Worm (Caenorhabditis elegans): ENCODE results near the gene dnj-1.

dnj-1 gene

ce11 chrIV:11287511-11287910, 11.3 kb upstream of the dnj-1 start, which contains the start of gene F54D1.6:
Gene F54D1.6 (plus strand): TSS chrIV:11287811.
- TF ChIP-seq ceh-83 (GFP tag; optimal IDR thresholded peaks at IDR 0.05) (no peak), ztf-11 (tag; optimal IDR thresholded peaks at IDR 0.05) (no peak), cnd-1 (tag; optimal IDR thresholded peaks at IDR 0.05) (no peak), pha-4 (tag; optimal IDR thresholded peaks at IDR 0.05) (no peak), hlh-1 (tag; optimal IDR thresholded peaks at IDR 0.05) (no peak), ceh-43 (GFP tag; optimal IDR thresholded peaks at IDR 0.05) (no peak), lin-32 (GFP tag; optimal IDR thresholded peaks at IDR 0.05) (no peak), unc-120 (tag; optimal IDR thresholded peaks at IDR 0.05; ENCODE audit: poor library complexity, severe bottlenecking) (no peak), nhr-12 (tag; optimal IDR thresholded peaks at IDR 0.05) (no peak), unc-62 (GFP tag; optimal IDR thresholded peaks at IDR 0.05) (no peak), drap-1 (GFP tag; optimal IDR thresholded peaks at IDR 0.05) (no peak), ceh-39 (tag; optimal IDR thresholded peaks at IDR 0.05) (no peak), lin-13 (tag; optimal IDR thresholded peaks at IDR 0.05) (no peak)

- TF ChIP-seq tbx-8 (GFP tag; optimal IDR thresholded peaks at IDR 0.05) (no peak), ham-2 (GFP tag; optimal IDR thresholded peaks at IDR 0.05) (no peak), unc-62 (GFP tag; optimal IDR thresholded peaks at IDR 0.05) (no peak), flh-1 (GFP tag; optimal IDR thresholded peaks at IDR 0.05) (no peak), lsy-2 (tag; optimal IDR thresholded peaks at IDR 0.05) (no peak), nhr-237 (tag; optimal IDR thresholded peaks at IDR 0.05) (no peak), snpc-4 (tag; optimal IDR thresholded peaks at IDR 0.05) (no peak), lin-32 (GFP tag; optimal IDR thresholded peaks at IDR 0.05) (no peak), hlh-1 (tag; optimal IDR thresholded peaks at IDR 0.05) (no peak), sem-2 (GFP tag; optimal IDR thresholded peaks at IDR 0.05) (no peak), ceh-83 (GFP tag; optimal IDR thresholded peaks at IDR 0.05) (no peak), bed-3 (GFP tag; optimal IDR thresholded peaks at IDR 0.05) (no peak), nhr-2 (tag; optimal IDR thresholded peaks at IDR 0.05) (no peak), elt-1 (tag; optimal IDR thresholded peaks at IDR 0.05; ENCODE audit: borderline replicate concordance, insufficient read depth) (no peak), nhr-12 (tag; optimal IDR thresholded peaks at IDR 0.05) (no peak), cnd-1 (tag; optimal IDR thresholded peaks at IDR 0.05) (no peak), elt-3 (tag; optimal IDR thresholded peaks at IDR 0.05) (no peak), pha-4 (tag; optimal IDR thresholded peaks at IDR 0.05) (no peak), mls-2 (tag; optimal IDR thresholded peaks at IDR 0.05) (no peak)
Observed at ce11 chrIV:11288965-11289364, 9.9 kb upstream of the dnj-1 start.

ce11 chrIV:11296787-11297186, 2.0 kb upstream of the dnj-1 start, which contains the start of gene mttu-1:
Gene mttu-1 (minus strand): TSS chrIV:11296887.
- no peak for TF ChIP-seq lin-13 (tag; optimal IDR thresholded peaks at IDR 0.05)
- TF ChIP-seq lin-32 (GFP tag; optimal IDR thresholded peaks at IDR 0.05) = no peak
- TF ChIP-seq unc-120 (tag; optimal IDR thresholded peaks at IDR 0.05; ENCODE audit: poor library complexity, severe bottlenecking) = no peak
- no peak for TF ChIP-seq sptf-1 (tag; optimal IDR thresholded peaks at IDR 0.05)
- TF ChIP-seq unc-39 (tag; optimal IDR thresholded peaks at IDR 0.05) = no peak
- no peak for TF ChIP-seq ceh-39 (tag; optimal IDR thresholded peaks at IDR 0.05)
- TF ChIP-seq bed-3 (GFP tag; optimal IDR thresholded peaks at IDR 0.05) = no peak
- no peak for TF ChIP-seq elt-1 (tag; optimal IDR thresholded peaks at IDR 0.05; ENCODE audit: borderline replicate concordance, insufficient read depth)
- TF ChIP-seq pha-4 (tag; optimal IDR thresholded peaks at IDR 0.05) = no peak
- no peak for TF ChIP-seq nhr-2 (tag; optimal IDR thresholded peaks at IDR 0.05)
- TF ChIP-seq ceh-43 (GFP tag; optimal IDR thresholded peaks at IDR 0.05) = no peak

ce11 chrIV:11304970-11305369, 6.1 kb downstream of the dnj-1 start:
- TF ChIP-seq snpc-4 (tag; optimal IDR thresholded peaks at IDR 0.05) (no peak), mep-1 (tag; optimal IDR thresholded peaks at IDR 0.05) (no peak), ces-1 (GFP tag; optimal IDR thresholded peaks at IDR 0.05) (no peak), nhr-237 (tag; optimal IDR thresholded peaks at IDR 0.05) (no peak), drap-1 (GFP tag; optimal IDR thresholded peaks at IDR 0.05) (no peak), nhr-76 (tag; optimal IDR thresholded peaks at IDR 0.05) (no peak), lin-32 (GFP tag; optimal IDR thresholded peaks at IDR 0.05) (no peak), unc-39 (tag; optimal IDR thresholded peaks at IDR 0.05) (no peak), hlh-1 (tag; optimal IDR thresholded peaks at IDR 0.05) (no peak), nhr-28 (tag; optimal IDR thresholded peaks at IDR 0.05) (no peak), ztf-11 (tag; optimal IDR thresholded peaks at IDR 0.05) (no peak)

ce11 chrIV:11306548-11306947, 7.7 kb downstream of the dnj-1 start, which contains the start of gene B0035.13:
Gene B0035.13 (minus strand): TSS chrIV:11306720.
- TF ChIP-seq pha-4 (tag; optimal IDR thresholded peaks at IDR 0.05) = no peak
- no peak for TF ChIP-seq nhr-12 (tag; optimal IDR thresholded peaks at IDR 0.05)
- TF ChIP-seq mep-1 (tag; optimal IDR thresholded peaks at IDR 0.05) = no peak
- no peak for TF ChIP-seq drap-1 (GFP tag; optimal IDR thresholded peaks at IDR 0.05)
- TF ChIP-seq cnd-1 (tag; optimal IDR thresholded peaks at IDR 0.05) = no peak
- no peak for TF ChIP-seq ces-1 (GFP tag; optimal IDR thresholded peaks at IDR 0.05)
- TF ChIP-seq bed-3 (GFP tag; optimal IDR thresholded peaks at IDR 0.05) = no peak
- no peak for TF ChIP-seq flh-1 (GFP tag; optimal IDR thresholded peaks at IDR 0.05)
- no peak for TF ChIP-seq elt-1 (tag; optimal IDR thresholded peaks at IDR 0.05; ENCODE audit: borderline replicate concordance, insufficient read depth)
- no peak for TF ChIP-seq lsy-2 (tag; optimal IDR thresholded peaks at IDR 0.05)
- TF ChIP-seq ceh-43 (GFP tag; optimal IDR thresholded peaks at IDR 0.05) = no peak
- TF ChIP-seq blmp-1 (tag; optimal IDR thresholded peaks at IDR 0.05) = no peak
- no peak for TF ChIP-seq zip-8 (tag; optimal IDR thresholded peaks at IDR 0.05)
- no peak for TF ChIP-seq nhr-76 (tag; optimal IDR thresholded peaks at IDR 0.05)
- TF ChIP-seq sem-2 (GFP tag; optimal IDR thresholded peaks at IDR 0.05) = no peak
- no peak for TF ChIP-seq lin-32 (GFP tag; optimal IDR thresholded peaks at IDR 0.05)

All from whole organism, mixed stage, embryonic.